Worm (Caenorhabditis elegans) whole organism, L2 larva: ENCODE measurements around the gene tbb-1.
A peak's percentile ranks its signal among the peaks of the same experiment; 100 is the strongest.

Experiments
- C34F6.9 ChIP-seq: fragments of 150-350 bp; optimal IDR thresholded peaks from 2 replicates; lab custom pipeline; 2014; ENCODE audit warnings: missing biosample characterization, missing genetic modification characterization
- F13H6.1 ChIP-seq: sonication (generic microtip); optimal IDR thresholded peaks from 2 replicates; lab custom pipeline; 2016; ENCODE audit warnings: missing genetic modification characterization, missing compliant biosample characterization
- R02D3.7 ChIP-seq: fragments of 150-350 bp; optimal IDR thresholded peaks from 2 replicates; lab custom pipeline; 2014; ENCODE audit warnings: missing biosample characterization, missing genetic modification characterization
- Y55F3AM.14 ChIP-seq: fragments of 200-800 bp; sonication (Bioruptor generic); optimal IDR thresholded peaks from 2 replicates; lab custom pipeline; 2018; ENCODE audit warnings: mild to moderate bottlenecking, missing genetic modification characterization, missing compliant biosample characterization
- ZK546.5 ChIP-seq: sonication (generic microtip); optimal IDR thresholded peaks from 2 replicates; lab custom pipeline; 2017; ENCODE audit warnings: missing biosample characterization, missing genetic modification characterization
- alr-1 ChIP-seq: fragments of 150-350 bp; optimal IDR thresholded peaks from 2 replicates; lab custom pipeline; 2014; ENCODE audit warnings: missing biosample characterization, missing genetic modification characterization
- aly-2 ChIP-seq: fragments of 150-350 bp; optimal IDR thresholded peaks from 2 replicates; lab custom pipeline; 2014; ENCODE audit warnings: missing biosample characterization, missing genetic modification characterization
- ama-1 ChIP-seq: fragments of 150-350 bp; optimal IDR thresholded peaks from 2 replicates; lab custom pipeline; 2018; ENCODE audit warnings: inconsistent platforms
- blmp-1 ChIP-seq: sonication (generic microtip); optimal IDR thresholded peaks from 2 replicates; lab custom pipeline; 2017; ENCODE audit warnings: missing genetic modification characterization, mild to moderate bottlenecking, missing compliant biosample characterization, antibody characterized with exemption, moderate library complexity; ENCODE audit not compliant: insufficient read depth
- ceh-16 ChIP-seq: fragments of 150-350 bp; optimal IDR thresholded peaks from 2 replicates; lab custom pipeline; 2014; ENCODE audit warnings: missing biosample characterization, missing genetic modification characterization
- ceh-82 ChIP-seq: fragments of 150-350 bp; optimal IDR thresholded peaks from 2 replicates; lab custom pipeline; 2014; ENCODE audit warnings: missing biosample characterization, missing genetic modification characterization
- crh-2 ChIP-seq: sonication (generic microtip); optimal IDR thresholded peaks from 2 replicates; lab custom pipeline; 2017; ENCODE audit warnings: missing biosample characterization, missing genetic modification characterization
- egl-27 ChIP-seq: sonication (generic microtip); optimal IDR thresholded peaks from 3 replicates; lab custom pipeline; 2017; ENCODE audit warnings: missing biosample characterization, missing genetic modification reagents, missing genetic modification characterization
- elt-1 ChIP-seq: fragments of 150-350 bp; optimal IDR thresholded peaks from 2 replicates; lab custom pipeline; 2014; ENCODE audit warnings: missing biosample characterization, missing genetic modification characterization
- elt-3 ChIP-seq: sonication (generic microtip); optimal IDR thresholded peaks from 2 replicates; lab custom pipeline; 2017; ENCODE audit warnings: missing biosample characterization, missing genetic modification characterization
- fos-1 ChIP-seq: fragments of 150-350 bp; optimal IDR thresholded peaks from 2 replicates; lab custom pipeline; 2014; ENCODE audit warnings: missing biosample characterization, missing genetic modification characterization
- gmeb-1 ChIP-seq: fragments of 150-350 bp; optimal IDR thresholded peaks from 2 replicates; lab custom pipeline; 2014; ENCODE audit warnings: missing biosample characterization, missing genetic modification characterization
- lin-11 ChIP-seq: fragments of 150-350 bp; sonication (generic microtip); optimal IDR thresholded peaks from 2 replicates; lab custom pipeline; 2014; ENCODE audit warnings: missing biosample characterization, missing genetic modification characterization, inconsistent platforms, mixed read lengths
- lin-13 ChIP-seq: fragments of 150-350 bp; optimal IDR thresholded peaks from 2 replicates; lab custom pipeline; 2014; ENCODE audit warnings: missing biosample characterization, missing genetic modification reagents, missing genetic modification characterization
- lin-39 ChIP-seq: fragments of 150-350 bp; optimal IDR thresholded peaks from 2 replicates; lab custom pipeline; 2014; ENCODE audit warnings: missing biosample characterization, missing genetic modification reagents, missing genetic modification characterization
- lsy-2 ChIP-seq, 2 experiments: fragments of 150-350 bp in 1 of 2; sonication (generic microtip) in 1 of 2; optimal IDR thresholded peaks; 2 replicates each; lab custom pipeline; 2014 to 2017; ENCODE audit warnings: missing biosample characterization in 2 of 2, missing genetic modification characterization in 2 of 2
- mab-5 ChIP-seq: fragments of 150-350 bp; optimal IDR thresholded peaks from 2 replicates; lab custom pipeline; 2014; ENCODE audit warnings: missing biosample characterization, missing genetic modification characterization
- mbf-1 ChIP-seq: sonication (generic microtip); optimal IDR thresholded peaks from 2 replicates; lab custom pipeline; 2017; ENCODE audit warnings: missing biosample characterization, missing genetic modification characterization
- mdl-1 ChIP-seq, 2 experiments: fragments of 150-350 bp in 1 of 2; sonication (generic microtip) in 1 of 2; optimal IDR thresholded peaks; 2 replicates each; lab custom pipeline; 2017; ENCODE audit warnings: missing biosample characterization in 2 of 2, missing genetic modification characterization in 2 of 2
- nhr-10 ChIP-seq: sonication (generic microtip); optimal IDR thresholded peaks from 2 replicates; lab custom pipeline; 2017; ENCODE audit warnings: missing biosample characterization, missing genetic modification characterization
- nhr-11 ChIP-seq: fragments of 150-350 bp; optimal IDR thresholded peaks from 2 replicates; lab custom pipeline; 2014; ENCODE audit warnings: missing biosample characterization, missing genetic modification characterization
- nhr-12 ChIP-seq: fragments of 150-350 bp; optimal IDR thresholded peaks from 2 replicates; lab custom pipeline; 2014; ENCODE audit warnings: missing biosample characterization, missing genetic modification characterization
- nhr-129 ChIP-seq: fragments of 150-350 bp; optimal IDR thresholded peaks from 2 replicates; lab custom pipeline; 2014; ENCODE audit warnings: missing biosample characterization, missing genetic modification characterization
- nhr-21 ChIP-seq: fragments of 150-350 bp; optimal IDR thresholded peaks from 2 replicates; lab custom pipeline; 2014; ENCODE audit warnings: missing biosample characterization, missing genetic modification characterization
- nhr-237 ChIP-seq: fragments of 150-350 bp; optimal IDR thresholded peaks from 2 replicates; lab custom pipeline; 2014; ENCODE audit warnings: missing biosample characterization, missing genetic modification characterization
- nhr-25 ChIP-seq: fragments of 150-350 bp; sonication (generic microtip); optimal IDR thresholded peaks from 3 replicates; lab custom pipeline; 2014; ENCODE audit warnings: missing biosample characterization, missing genetic modification characterization
- nhr-6 ChIP-seq: fragments of 150-350 bp; optimal IDR thresholded peaks from 2 replicates; lab custom pipeline; 2014; ENCODE audit warnings: missing biosample characterization, missing genetic modification characterization
- nhr-77 ChIP-seq: fragments of 150-350 bp; optimal IDR thresholded peaks from 2 replicates; lab custom pipeline; 2014; ENCODE audit warnings: missing biosample characterization, missing genetic modification characterization
- peb-1 ChIP-seq: fragments of 150-350 bp; optimal IDR thresholded peaks from 2 replicates; lab custom pipeline; 2014; ENCODE audit warnings: missing biosample characterization, missing genetic modification characterization
- sem-4 ChIP-seq: fragments of 150-350 bp; optimal IDR thresholded peaks from 2 replicates; lab custom pipeline; 2014; ENCODE audit warnings: missing biosample characterization, missing genetic modification reagents, missing genetic modification characterization
- skn-1 ChIP-seq: sonication (generic microtip); optimal IDR thresholded peaks from 2 replicates; lab custom pipeline; 2017; ENCODE audit warnings: missing biosample characterization, missing genetic modification characterization
- sma-3 ChIP-seq: sonication (generic microtip); optimal IDR thresholded peaks from 2 replicates; lab custom pipeline; 2016; ENCODE audit warnings: missing genetic modification reagents, missing genetic modification characterization, missing compliant biosample characterization
- sma-9 ChIP-seq, 2 experiments: fragments of 150-350 bp in 1 of 2; sonication (generic microtip) in 1 of 2; optimal IDR thresholded peaks; 2 replicates each; lab custom pipeline; 2014 to 2016; ENCODE audit warnings: missing genetic modification characterization in 2 of 2, mild to moderate bottlenecking in 1 of 2, missing biosample characterization in 1 of 2, missing compliant biosample characterization in 1 of 2, missing genetic modification reagents in 1 of 2, moderate library complexity in 1 of 2
- snpc-4 ChIP-seq: fragments of 150-350 bp; optimal IDR thresholded peaks from 2 replicates; lab custom pipeline; 2014; ENCODE audit warnings: missing biosample characterization, missing genetic modification characterization
- unc-39 ChIP-seq: fragments of 150-350 bp; optimal IDR thresholded peaks from 2 replicates; lab custom pipeline; 2014; ENCODE audit warnings: missing biosample characterization, missing genetic modification characterization
- unc-55 ChIP-seq: fragments of 150-350 bp; sonication (generic microtip); optimal IDR thresholded peaks from 3 replicates; lab custom pipeline; 2014; ENCODE audit warnings: missing biosample characterization, missing genetic modification reagents, missing genetic modification characterization
- unc-62 ChIP-seq: fragments of 150-350 bp; optimal IDR thresholded peaks from 2 replicates; lab custom pipeline; 2014; ENCODE audit warnings: missing biosample characterization, missing genetic modification reagents, missing genetic modification characterization
- zag-1 ChIP-seq: fragments of 150-350 bp; optimal IDR thresholded peaks from 2 replicates; lab custom pipeline; 2014; ENCODE audit warnings: missing biosample characterization, missing genetic modification characterization
- ztf-1 ChIP-seq: fragments of 200-800 bp; sonication (Bioruptor generic); conservative IDR thresholded peaks from 2 replicates; pipeline ENCODE4 v1.3.6; 2022; ENCODE audit warnings: missing genetic modification characterization, missing compliant biosample characterization
- ztf-11 ChIP-seq: sonication (generic microtip); optimal IDR thresholded peaks from 2 replicates; lab custom pipeline; 2017; ENCODE audit warnings: missing biosample characterization, missing genetic modification characterization
- ztf-4 ChIP-seq: fragments of 150-350 bp; optimal IDR thresholded peaks from 2 replicates; lab custom pipeline; 2014; ENCODE audit warnings: missing biosample characterization, missing genetic modification characterization

The tbb-1 gene

DNA sequence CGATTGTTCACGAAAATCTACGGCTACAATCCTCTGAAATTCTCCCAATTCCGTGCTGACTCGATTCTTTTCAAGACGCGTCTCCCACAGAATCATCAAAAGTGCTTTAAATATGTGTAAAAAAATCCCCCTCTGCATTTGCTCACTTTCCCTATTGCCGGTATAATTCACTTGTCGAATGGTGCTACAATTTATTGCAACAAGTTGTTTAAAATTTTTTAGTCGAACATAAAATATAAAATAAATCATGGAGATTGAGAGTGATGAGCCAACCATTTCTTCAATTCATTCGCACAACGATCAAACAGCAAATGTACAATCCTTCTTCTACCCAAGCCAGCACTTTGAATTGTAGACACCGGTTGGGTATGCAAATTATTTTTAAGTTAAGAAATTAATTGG lies 4.2 kb upstream of the tbb-1 start:
- TF ChIP-seq alr-1 (tag; lab: Kevin White, UChicago) (no peak), lin-39 (tag; lab: Kevin White, UChicago) (no peak), sma-9 (GFP tag; optimal IDR thresholded peaks at IDR 0.05; lab: Kevin White, UChicago) (no peak), sma-9 (tag; optimal IDR thresholded peaks at IDR 0.05; lab: Kevin White, UChicago) (no peak), lin-13 (GFP tag; lab: Kevin White, UChicago) (no peak), nhr-12 (tag; lab: Kevin White, UChicago) (no peak), elt-1 (tag; lab: Kevin White, UChicago) (no peak), lin-11 (tag; lab: Kevin White, UChicago) (no peak), blmp-1 (tag; lab: Kevin White, UChicago) (no peak), egl-27 (tag; lab: Kevin White, UChicago) (no peak)

DNA sequence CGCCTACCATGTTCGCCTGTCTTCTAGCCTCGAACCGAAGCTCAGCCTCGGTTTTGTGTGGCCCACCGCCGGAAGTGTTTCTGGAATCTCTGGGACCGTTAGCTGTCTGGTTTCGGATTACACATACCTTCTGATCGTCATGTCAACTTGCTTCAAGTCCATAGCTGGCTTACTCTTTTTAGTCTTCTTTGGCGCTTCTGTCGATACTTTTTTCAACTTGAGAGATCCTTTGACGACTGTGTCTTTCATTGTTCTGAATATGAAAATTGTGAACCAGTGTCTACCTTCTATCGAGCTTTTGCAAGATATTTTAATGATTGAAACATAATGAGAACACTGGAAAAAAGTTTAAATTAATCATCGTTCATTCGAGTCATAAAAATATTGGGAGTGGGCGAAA lies 1.7 kb downstream of the tbb-1 start, which contains the start of gene K01G5.8:
TSS of gene K01G5.8 (minus strand) at position 255 of the 400 bp plus-strand sequence.
- TF ChIP-seq nhr-77 (tag; lab: Kevin White, UChicago) = no peak
- no peak for TF ChIP-seq lin-13 (GFP tag; lab: Kevin White, UChicago)
- no peak for TF ChIP-seq nhr-237 (tag; lab: Kevin White, UChicago)
- no peak for TF ChIP-seq unc-39 (tag; lab: Kevin White, UChicago)
- TF ChIP-seq nhr-6 (tag; lab: Kevin White, UChicago) = no peak
- TF ChIP-seq R02D3.7 (tag; lab: Kevin White, UChicago) = no peak
- TF ChIP-seq ztf-4 (tag; lab: Kevin White, UChicago) = no peak
- TF ChIP-seq ama-1 (lab: Kevin White, UChicago) = no peak
- TF ChIP-seq mdl-1 (tag; optimal IDR thresholded peaks at IDR 0.05; lab: Kevin White, UChicago) = no peak
- no peak for TF ChIP-seq skn-1 (tag; lab: Kevin White, UChicago)
- TF ChIP-seq alr-1 (tag; lab: Kevin White, UChicago) = no peak
- no peak for TF ChIP-seq aly-2
- no peak for TF ChIP-seq nhr-25 (tag; lab: Kevin White, UChicago)
- no peak for TF ChIP-seq lin-11 (tag; lab: Kevin White, UChicago)
- TF ChIP-seq, all 48 proteins: peak for 0

DNA sequence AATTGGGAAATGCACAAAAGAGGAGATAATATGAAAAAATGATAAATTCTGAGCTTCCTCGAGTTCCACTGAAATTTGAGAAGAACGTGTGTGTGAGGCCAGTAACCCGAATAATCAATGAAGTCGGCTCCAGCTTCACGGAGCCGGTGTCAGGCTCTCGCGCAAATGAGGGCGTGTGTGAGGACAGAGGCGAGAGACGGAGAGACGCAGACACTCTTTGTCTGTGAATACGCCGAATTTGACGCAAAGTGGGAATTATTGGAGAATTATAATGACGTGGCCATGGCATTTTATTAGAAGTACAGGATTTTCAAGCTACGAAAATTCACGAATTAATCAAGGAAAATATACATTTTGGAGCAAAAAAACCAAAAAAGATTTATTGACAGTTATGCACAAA lies 2.3 kb downstream of the tbb-1 start:
- TF ChIP-seq crh-2 (tag; lab: Kevin White, UChicago) = peak; percentile 86
- TF ChIP-seq unc-39 (tag; lab: Kevin White, UChicago) = no peak
- TF ChIP-seq skn-1 (tag; lab: Kevin White, UChicago) = no peak
- TF ChIP-seq mdl-1 (tag; optimal IDR thresholded peaks at IDR 0.05; lab: Kevin White, UChicago) = peak in 1 of 2 experiments; percentile 0
- peak; percentile 54 for TF ChIP-seq ama-1 (lab: Kevin White, UChicago)
- no peak for TF ChIP-seq ztf-1 (GFP tag; lab: Robert Waterston, UW)
- TF ChIP-seq elt-3 (tag; lab: Kevin White, UChicago) = no peak
- no peak for TF ChIP-seq sma-3 (GFP tag; lab: Kevin White, UChicago)
- TF ChIP-seq lin-39 (tag; lab: Kevin White, UChicago) = no peak
- peak; percentile 82 for TF ChIP-seq C34F6.9 (tag; lab: Kevin White, UChicago)
- TF ChIP-seq sma-9 (GFP tag; optimal IDR thresholded peaks at IDR 0.05; lab: Kevin White, UChicago) = peak; percentile 20
- no peak for TF ChIP-seq sma-9 (tag; optimal IDR thresholded peaks at IDR 0.05; lab: Kevin White, UChicago)
- TF ChIP-seq lin-11 (tag; lab: Kevin White, UChicago) = no peak
- TF ChIP-seq mbf-1 (tag; lab: Kevin White, UChicago) = no peak
- TF ChIP-seq lsy-2 (tag; optimal IDR thresholded peaks at IDR 0.05; lab: Kevin White, UChicago) = peak; percentile 37 to 64
- TF ChIP-seq elt-1 (tag; lab: Kevin White, UChicago) = no peak
- TF ChIP-seq nhr-129 (tag; lab: Kevin White, UChicago) = peak; percentile 38
- no peak for TF ChIP-seq nhr-77 (tag; lab: Kevin White, UChicago)
- peak; percentile 64 for TF ChIP-seq unc-55
- TF ChIP-seq nhr-12 (tag; lab: Kevin White, UChicago) = no peak
- peak; percentile 8 for TF ChIP-seq Y55F3AM.14 (GFP tag; lab: Kevin White, UChicago)
- TF ChIP-seq nhr-10 (tag; lab: Kevin White, UChicago) = no peak
- no peak for TF ChIP-seq nhr-6 (tag; lab: Kevin White, UChicago)
- peak; percentile 6 for TF ChIP-seq nhr-25 (tag; lab: Kevin White, UChicago)
- peak; percentile 9 for TF ChIP-seq lin-13 (GFP tag; lab: Kevin White, UChicago)
- TF ChIP-seq mab-5 (tag; lab: Kevin White, UChicago) = no peak
- TF ChIP-seq unc-62 (GFP tag; lab: Kevin White, UChicago) = no peak
- TF ChIP-seq nhr-21 (tag; lab: Kevin White, UChicago) = no peak
- TF ChIP-seq egl-27 (tag; lab: Kevin White, UChicago) = peak; percentile 3
- no peak for TF ChIP-seq peb-1 (tag; lab: Kevin White, UChicago)
- TF ChIP-seq ztf-11 (tag; lab: Kevin White, UChicago) = no peak
- no peak for TF ChIP-seq snpc-4 (tag; lab: Kevin White, UChicago)
- TF ChIP-seq nhr-237 (tag; lab: Kevin White, UChicago) = no peak
- TF ChIP-seq F13H6.1 (tag; lab: Kevin White, UChicago) = peak; percentile 50
- TF ChIP-seq ceh-82 (tag; lab: Kevin White, UChicago) = no peak
- no peak for TF ChIP-seq R02D3.7 (tag; lab: Kevin White, UChicago)
- TF ChIP-seq blmp-1 (tag; lab: Kevin White, UChicago) = no peak
- TF ChIP-seq fos-1 (tag; lab: Kevin White, UChicago) = peak; percentile 25
- no peak for TF ChIP-seq ZK546.5 (tag; lab: Kevin White, UChicago)
- TF ChIP-seq zag-1 (tag; lab: Kevin White, UChicago) = no peak
- TF ChIP-seq nhr-11 (tag; lab: Kevin White, UChicago) = no peak
- TF ChIP-seq gmeb-1 (tag; lab: Kevin White, UChicago) = no peak
- no peak for TF ChIP-seq alr-1 (tag; lab: Kevin White, UChicago)
- no peak for TF ChIP-seq ceh-16 (tag; lab: Kevin White, UChicago)
- TF ChIP-seq aly-2 = no peak
- TF ChIP-seq sem-4 (tag; lab: Kevin White, UChicago) = no peak
